Fruit fly (Drosophila melanogaster) whole organism, embryonic: ENCODE data around the gene lobo.
A peak's percentile ranks its signal among the peaks of the same experiment; 100 is the strongest.

ENCODE experiments used
- Ada2b ChIP-seq: fragments of 200-800 bp; sonication (Bioruptor generic); IDR thresholded peaks from 2 replicates; pipeline ENCODE4 v1.3.6; 2022; ENCODE audit warnings: missing biosample characterization, missing genetic modification characterization
- CG10267 ChIP-seq: fragments of 200-800 bp; sonication (Bioruptor generic); optimal IDR thresholded peaks from 2 replicates; lab custom pipeline; 2018; ENCODE audit warnings: missing biosample characterization, mild to moderate bottlenecking, missing genetic modification characterization, moderate library complexity
- CG10959 ChIP-seq: fragments of 200-800 bp; sonication (Bioruptor generic); IDR thresholded peaks from 2 replicates; pipeline ENCODE4 v1.3.6; 2022; ENCODE audit warnings: missing biosample characterization, missing genetic modification characterization
- CG11398 ChIP-seq: fragments of 200-800 bp; sonication (Bioruptor generic); optimal IDR thresholded peaks from 2 replicates; lab custom pipeline; 2016; ENCODE audit warnings: missing biosample characterization, missing genetic modification characterization
- CG11456 ChIP-seq: fragments of 200-800 bp; sonication (Bioruptor generic); IDR thresholded peaks from 3 replicates; pipeline ENCODE4 v1.3.6; 2022; ENCODE audit warnings: missing biosample characterization, missing genetic modification characterization
- CG12744 ChIP-seq: fragments of 200-800 bp; sonication (Bioruptor generic); optimal IDR thresholded peaks from 2 replicates; lab custom pipeline; 2016; ENCODE audit warnings: missing biosample characterization, missing genetic modification characterization
- CG14667 ChIP-seq: fragments of 200-800 bp; sonication (Bioruptor generic); IDR thresholded peaks from 2 replicates; pipeline ENCODE4 v1.3.6; 2022; ENCODE audit warnings: missing biosample characterization, missing genetic modification characterization
- CG15514 ChIP-seq: fragments of 200-800 bp; sonication (Bioruptor generic); optimal IDR thresholded peaks from 3 replicates; lab custom pipeline; 2017; ENCODE audit warnings: missing biosample characterization, missing genetic modification characterization, mild to moderate bottlenecking, moderate library complexity, missing genetic modification reagents
- CG16813 ChIP-seq: fragments of 200-800 bp; sonication (Bioruptor generic); IDR thresholded peaks from 3 replicates; pipeline ENCODE4 v1.3.6; 2022; ENCODE audit warnings: missing biosample characterization, missing genetic modification characterization; ENCODE audit not compliant: partially characterized antibody
- CG17361 ChIP-seq: fragments of 200-800 bp; sonication (Bioruptor generic); IDR thresholded peaks from 3 replicates; pipeline ENCODE4 v1.3.6; 2022; ENCODE audit warnings: missing biosample characterization, missing genetic modification characterization
- CG32767 ChIP-seq: fragments of 200-800 bp; sonication (Bioruptor generic); IDR thresholded peaks from 2 replicates; pipeline ENCODE4 v1.3.6; 2022; ENCODE audit warnings: missing biosample characterization, missing genetic modification characterization
- CG3726 ChIP-seq: fragments of 200-800 bp; sonication (Bioruptor generic); IDR thresholded peaks from 3 replicates; pipeline ENCODE4, ENCODE4 v1.3.6; 2022; ENCODE audit warnings: missing biosample characterization, missing genetic modification characterization
- CG6254 ChIP-seq: fragments of 200-800 bp; sonication (Bioruptor generic); optimal IDR thresholded peaks from 3 replicates; lab custom pipeline; 2017; ENCODE audit warnings: mild to moderate bottlenecking, missing biosample characterization, missing genetic modification reagents, missing genetic modification characterization
- CG6654 ChIP-seq: fragments of 200-800 bp; sonication (Bioruptor generic); optimal IDR thresholded peaks from 2 replicates; lab custom pipeline; 2017; ENCODE audit warnings: missing biosample characterization, mild to moderate bottlenecking, missing genetic modification characterization
- CG6683 ChIP-seq: fragments of 200-800 bp; sonication (Bioruptor generic); optimal IDR thresholded peaks from 2 replicates; lab custom pipeline; 2017; ENCODE audit warnings: missing biosample characterization, mild to moderate bottlenecking, missing genetic modification characterization, missing genetic modification reagents
- CG7745 ChIP-seq: fragments of 200-800 bp; sonication (Bioruptor generic); optimal IDR thresholded peaks from 2 replicates; lab custom pipeline; 2018; ENCODE audit warnings: missing biosample characterization, mild to moderate bottlenecking, missing genetic modification characterization, moderate library complexity
- CG7786 ChIP-seq: fragments of 200-800 bp; sonication (Bioruptor generic); optimal IDR thresholded peaks from 2 replicates; lab custom pipeline; 2016; ENCODE audit warnings: missing biosample characterization, missing genetic modification characterization
- CG8089 ChIP-seq: fragments of 200-800 bp; sonication (Bioruptor generic); optimal IDR thresholded peaks from 3 replicates; lab custom pipeline; 2016; ENCODE audit warnings: missing biosample characterization, missing genetic modification characterization
- CG8359 ChIP-seq: fragments of 200-800 bp; sonication (Bioruptor generic); optimal IDR thresholded peaks from 2 replicates; lab custom pipeline; 2017; ENCODE audit warnings: missing biosample characterization, mild to moderate bottlenecking, missing genetic modification characterization, borderline replicate concordance
- Dad ChIP-seq: fragments of 200-800 bp; sonication (Bioruptor generic); optimal IDR thresholded peaks from 3 replicates; lab custom pipeline; 2016; ENCODE audit warnings: missing biosample characterization, missing genetic modification characterization
- Dek ChIP-seq: fragments of 200-800 bp; sonication (Bioruptor generic); optimal IDR thresholded peaks from 3 replicates; lab custom pipeline; 2019; ENCODE audit warnings: missing biosample characterization, mild to moderate bottlenecking, missing genetic modification characterization, moderate library complexity
- Dip3 ChIP-seq: fragments of 200-800 bp; sonication (Bioruptor generic); optimal IDR thresholded peaks from 3 replicates; lab custom pipeline; 2016; ENCODE audit warnings: missing biosample characterization, missing genetic modification characterization
- Ets65A ChIP-seq: fragments of 200-800 bp; sonication (Bioruptor generic); peaks from one replicate; lab custom pipeline; 2016; ENCODE audit warnings: missing biosample characterization, missing genetic modification characterization
- GATAe ChIP-seq: fragments of 200-800 bp; sonication (Bioruptor generic); conservative IDR thresholded peaks from 2 replicates; pipeline ENCODE4 v1.3.6; 2022; ENCODE audit warnings: missing biosample characterization, missing genetic modification characterization
- H15 ChIP-seq: fragments of 200-800 bp; sonication (Bioruptor generic); IDR thresholded peaks from 3 replicates; pipeline ENCODE4 v1.3.6; 2022; ENCODE audit warnings: missing biosample characterization, missing genetic modification characterization
- HmgZ ChIP-seq: fragments of 200-800 bp; sonication (Bioruptor generic); optimal IDR thresholded peaks from 2 replicates; lab custom pipeline; 2018; ENCODE audit warnings: missing biosample characterization, mild to moderate bottlenecking, missing genetic modification characterization
- Kr ChIP-seq: fragments of 200-800 bp; sonication (Bioruptor generic); optimal IDR thresholded peaks from 2 replicates; lab custom pipeline; 2017; ENCODE audit warnings: missing biosample characterization, mild to moderate bottlenecking, missing genetic modification characterization
- Lhr ChIP-seq: fragments of 200-800 bp; sonication (Bioruptor generic); optimal IDR thresholded peaks from 3 replicates; lab custom pipeline; 2017; ENCODE audit warnings: mild to moderate bottlenecking, missing biosample characterization, missing genetic modification reagents, missing genetic modification characterization
- Med ChIP-seq: fragments of 200-800 bp; sonication (Bioruptor generic); peaks from one replicate; lab custom pipeline; 2016; ENCODE audit warnings: missing biosample characterization, missing genetic modification characterization, mild to moderate bottlenecking, inconsistent platforms, moderate library complexity
- Ptx1 ChIP-seq: fragments of 200-800 bp; sonication (Bioruptor generic); IDR thresholded peaks from 2 replicates; pipeline ENCODE4 v1.3.6; 2022; ENCODE audit warnings: missing biosample characterization, missing genetic modification characterization
- aop ChIP-seq: fragments of 200-800 bp; sonication (Bioruptor generic); IDR thresholded peaks from 2 replicates; pipeline ENCODE4 v1.3.6; 2022; ENCODE audit warnings: missing biosample characterization, missing genetic modification characterization
- bsh ChIP-seq, 2 experiments: fragments of 200-800 bp; sonication (Bioruptor generic); optimal IDR thresholded peaks; 2 replicates each; lab custom pipeline; 2017 to 2018; ENCODE audit warnings: mild to moderate bottlenecking in 2 of 2, missing biosample characterization in 2 of 2, missing genetic modification characterization in 2 of 2, moderate library complexity in 1 of 2
- btn ChIP-seq: fragments of 200-800 bp; sonication (Bioruptor generic); optimal IDR thresholded peaks from 2 replicates; lab custom pipeline; 2016; ENCODE audit warnings: missing biosample characterization, missing genetic modification characterization
- eve ChIP-seq, 2 experiments: fragments of >200 bp; optimal IDR thresholded peaks; 2 replicates each; lab custom pipeline; 2017; ENCODE audit warnings: missing biosample characterization in 2 of 2, missing genetic modification characterization in 2 of 2
- ewg ChIP-seq: fragments of 200-800 bp; sonication (Bioruptor generic); optimal IDR thresholded peaks from 3 replicates; lab custom pipeline; 2017; ENCODE audit warnings: mild to moderate bottlenecking, missing biosample characterization, missing genetic modification reagents, missing genetic modification characterization
- jumu ChIP-seq: fragments of 200-800 bp; sonication (Bioruptor generic); optimal IDR thresholded peaks from 3 replicates; lab custom pipeline; 2016; ENCODE audit warnings: missing biosample characterization, missing genetic modification characterization
- lbe ChIP-seq: fragments of 200-800 bp; sonication (Bioruptor generic); optimal IDR thresholded peaks from 2 replicates; lab custom pipeline; 2016; ENCODE audit warnings: missing biosample characterization, mild to moderate bottlenecking, missing genetic modification characterization
- lola ChIP-seq, 3 experiments: fragments of >200 bp in 2 of 3; fragments of 200-800 bp in 1 of 3; sonication (Bioruptor generic) in 1 of 3; optimal IDR thresholded peaks; 2 replicates each; lab custom pipeline; 2017 to 2019; ENCODE audit warnings: missing biosample characterization in 3 of 3, missing genetic modification characterization in 3 of 3, mild to moderate bottlenecking in 1 of 3, moderate library complexity in 1 of 3
- lov ChIP-seq, 2 experiments: fragments of 200-800 bp in 1 of 2; fragments of >200 bp in 1 of 2; sonication (Bioruptor generic) in 1 of 2; IDR thresholded peaks in 1 of 2; optimal IDR thresholded peaks in 1 of 2; 2 replicates in 1 of 2; 3 replicates in 1 of 2; pipeline versions ENCODE4 v1.3.6 to Lab custom; 2017 to 2022; ENCODE audit warnings: missing biosample characterization in 1 of 2, missing genetic modification characterization in 1 of 2
- mld ChIP-seq: fragments of 200-800 bp; sonication (Bioruptor generic); IDR thresholded peaks from 3 replicates; pipeline ENCODE4 v1.3.6; 2022; ENCODE audit warnings: missing biosample characterization, missing genetic modification characterization; ENCODE audit not compliant: partially characterized antibody
- nerfin-2 ChIP-seq: fragments of 200-800 bp; sonication (Bioruptor generic); IDR thresholded peaks from 2 replicates; pipeline ENCODE4 v1.3.6; 2022; ENCODE audit warnings: missing biosample characterization, missing genetic modification characterization; ENCODE audit not compliant: partially characterized antibody
- p53 ChIP-seq: fragments of 200-800 bp; sonication (Bioruptor generic); optimal IDR thresholded peaks from 2 replicates; lab custom pipeline; 2016; ENCODE audit warnings: missing biosample characterization, missing genetic modification characterization
- pfk ChIP-seq: fragments of 200-800 bp; sonication (Bioruptor generic); optimal IDR thresholded peaks from 2 replicates; lab custom pipeline; 2018; ENCODE audit warnings: missing biosample characterization, mild to moderate bottlenecking, missing genetic modification characterization, moderate library complexity
- sens ChIP-seq: fragments of 200-800 bp; sonication (Bioruptor generic); peaks from one replicate; lab custom pipeline; 2016; ENCODE audit warnings: missing biosample characterization, missing genetic modification characterization
- slou ChIP-seq: fragments of 200-800 bp; sonication (Bioruptor generic); optimal IDR thresholded peaks from 3 replicates; lab custom pipeline; 2016; ENCODE audit warnings: missing biosample characterization, missing genetic modification characterization
- sr ChIP-seq: fragments of 200-800 bp; sonication (Bioruptor generic); IDR thresholded peaks from 3 replicates; pipeline ENCODE4 v1.3.6; 2022; ENCODE audit warnings: missing biosample characterization, missing genetic modification characterization
- tup ChIP-seq: fragments of 200-800 bp; sonication (Bioruptor generic); optimal IDR thresholded peaks from 2 replicates; lab custom pipeline; 2016; ENCODE audit warnings: missing biosample characterization, mild to moderate bottlenecking, missing genetic modification characterization, moderate library complexity
- vvl ChIP-seq: fragments of 200-800 bp; sonication (Bioruptor generic); IDR thresholded peaks from 2 replicates; pipeline ENCODE4 v1.3.6; 2022; ENCODE audit warnings: missing biosample characterization, missing genetic modification characterization

lobo gene

dm6 chr3R:25207405-25208003 is 13.9 kb upstream of the lobo start (continued):
- TF ChIP-seq CG8359: peak; percentile 40
- TF ChIP-seq Dek (tag; lab: Kevin White, UChicago): peak; percentile 64
- peak; percentile 91 for TF ChIP-seq sens (GFP tag; lab: Kevin White, UChicago)
- TF ChIP-seq CG8089 (GFP tag; lab: Kevin White, UChicago): no peak
- peak; percentile 61; the same call in 1 of the 2 replicates for TF ChIP-seq Ada2b
- no peak; the same call in 1 of the 2 replicates for TF ChIP-seq CG10959
- peak; percentile 71 for TF ChIP-seq Ptx1 (GFP tag; lab: Robert Waterston, UW)
- no peak for TF ChIP-seq CG7745 (tag; lab: Kevin White, UChicago)
- TF ChIP-seq tup (GFP tag; lab: Kevin White, UChicago): peak; percentile 0
- no peak for TF ChIP-seq CG11398 (GFP tag; lab: Kevin White, UChicago)
- TF ChIP-seq Dip3 (GFP tag; lab: Kevin White, UChicago): peak; percentile 3
- 0 out of 3 replicates have a peak, but pooled peaks have one; percentile 61 for TF ChIP-seq CG3726 (GFP tag; lab: Robert Waterston, UW)
- TF ChIP-seq eve (GFP tag; optimal IDR thresholded peaks at IDR 0.05; lab: Kevin White, UChicago): peak in 1 of 2 experiments; percentile 85
- peak in 1 of 3 experiments; percentile 80 for TF ChIP-seq lola (GFP tag; optimal IDR thresholded peaks at IDR 0.05; lab: Kevin White, UChicago)
- peak; percentile 41 for TF ChIP-seq CG7786 (GFP tag; lab: Kevin White, UChicago)
- peak; percentile 82 for TF ChIP-seq vvl (GFP tag; lab: Robert Waterston, UW)
- TF ChIP-seq mld (GFP tag; lab: Robert Waterston, UW): no peak
- TF ChIP-seq jumu (GFP tag; lab: Kevin White, UChicago): peak; percentile 18
- TF ChIP-seq aop (GFP tag; lab: Robert Waterston, UW): no peak
- TF ChIP-seq pfk: no peak
- TF ChIP-seq CG14667 (GFP tag; lab: Robert Waterston, UW): peak; percentile 55
- peak; percentile 21 for TF ChIP-seq CG6683 (GFP tag; lab: Kevin White, UChicago)
- no peak for TF ChIP-seq GATAe
- TF ChIP-seq slou (GFP tag; lab: Kevin White, UChicago): no peak
- TF ChIP-seq sr (GFP tag; lab: Robert Waterston, UW): 0 out of 3 replicates have a peak, but pooled peaks have one; percentile 19
- peak; percentile 40 for TF ChIP-seq ewg (GFP tag; lab: Kevin White, UChicago)
- TF ChIP-seq bsh (GFP tag; optimal IDR thresholded peaks at IDR 0.05; lab: Kevin White, UChicago): peak; percentile 75 to 82
- TF ChIP-seq nerfin-2: no peak
- peak; percentile 86 for TF ChIP-seq CG17361
- TF ChIP-seq Med: peak; percentile 84
- TF ChIP-seq lbe: peak; percentile 7
- no peak for TF ChIP-seq Kr (GFP tag; lab: Kevin White, UChicago)
- TF ChIP-seq HmgZ: peak; percentile 62
- peak; percentile 30 for TF ChIP-seq CG12744 (GFP tag; lab: Kevin White, UChicago)
- peak; percentile 69 for TF ChIP-seq CG32767
- TF ChIP-seq btn (GFP tag; lab: Kevin White, UChicago): no peak
- peak; percentile 74 for TF ChIP-seq CG10267
- TF ChIP-seq p53: no peak
- peak; percentile 42 for TF ChIP-seq CG15514
- peak; percentile 59; the same call in 1 of the 3 replicates for TF ChIP-seq CG11456
- peak; percentile 58; the same call in 2 of the 3 replicates for TF ChIP-seq H15
- TF ChIP-seq CG16813 (GFP tag; lab: Robert Waterston, UW): no peak
- TF ChIP-seq Ets65A (GFP tag; lab: Kevin White, UChicago): peak; percentile 93
- TF ChIP-seq CG6654 (GFP tag; lab: Kevin White, UChicago): peak; percentile 49
- TF ChIP-seq Dad (GFP tag; lab: Kevin White, UChicago): no peak
- TF ChIP-seq lov (optimal IDR thresholded peaks at IDR 0.05; lab: Kevin White, UChicago): no peak
- 0 out of 3 replicates have a peak, but pooled peaks have one; percentile 55 for TF ChIP-seq lov (GFP tag; IDR thresholded peaks at IDR 0.05; lab: Robert Waterston, UW)
- peak; percentile 71 for TF ChIP-seq CG6254 (GFP tag; lab: Kevin White, UChicago)
- no peak for TF ChIP-seq Lhr (GFP tag; lab: Kevin White, UChicago)
